Fruit fly (Drosophila melanogaster) whole organism, adult: ENCODE results near the gene Sf3a1.

Source experiments
- CG12768 ChIP-seq: fragments of 200-800 bp; sonication (Bioruptor generic); optimal IDR thresholded peaks from 2 replicates; lab custom pipeline; 2017; ENCODE audit warnings: missing biosample characterization, missing genetic modification characterization, mild to moderate bottlenecking, moderate library complexity, missing genetic modification reagents
- CG1620 ChIP-seq: fragments of 200-800 bp; sonication (Bioruptor generic); optimal IDR thresholded peaks from 2 replicates; lab custom pipeline; 2016; ENCODE audit warnings: missing biosample characterization, missing genetic modification characterization
- CG5204 ChIP-seq: fragments of 200-800 bp; sonication (Bioruptor generic); optimal IDR thresholded peaks from 2 replicates; lab custom pipeline; 2016; ENCODE audit warnings: missing biosample characterization, missing genetic modification characterization
- CG7101 ChIP-seq: fragments of 200-800 bp; sonication (Bioruptor generic); optimal IDR thresholded peaks from 2 replicates; lab custom pipeline; 2018; ENCODE audit warnings: missing biosample characterization, mild to moderate bottlenecking, missing genetic modification characterization, moderate library complexity
- Crg-1 ChIP-seq: fragments of 200-800 bp; sonication (Bioruptor generic); optimal IDR thresholded peaks from 2 replicates; lab custom pipeline; 2016; ENCODE audit warnings: missing biosample characterization, missing genetic modification characterization
- cnc ChIP-seq, 2 experiments: fragments of >200 bp; optimal IDR thresholded peaks; 2 replicates each; lab custom pipeline; 2017
- kay ChIP-seq: fragments of 200-800 bp; sonication (Bioruptor generic); peaks from one replicate; lab custom pipeline; 2016; ENCODE audit warnings: missing biosample characterization, missing genetic modification characterization, borderline replicate concordance
- toe ChIP-seq: fragments of 200-800 bp; sonication (Bioruptor generic); optimal IDR thresholded peaks from 2 replicates; lab custom pipeline; 2016; ENCODE audit warnings: missing biosample characterization, missing genetic modification characterization

DNA sequence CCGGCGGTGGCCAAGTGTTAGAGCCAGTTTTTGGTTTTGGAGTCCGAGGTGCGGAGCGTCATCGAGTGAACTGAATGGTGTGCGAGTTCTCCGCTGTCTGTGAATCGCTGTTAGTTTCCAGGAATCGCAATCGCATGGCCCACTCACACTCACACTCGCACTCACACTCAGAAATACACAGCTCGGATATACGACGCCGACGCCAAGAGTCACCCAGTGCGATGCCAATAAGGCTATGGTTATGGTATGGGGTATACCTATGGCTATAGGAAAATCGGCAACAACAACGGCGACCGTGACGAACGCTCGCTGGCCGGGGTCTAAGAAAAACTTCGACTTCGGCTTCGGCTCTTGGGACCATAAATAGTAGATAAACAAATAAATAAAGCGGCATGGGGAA lies 30.0 kb downstream of the Sf3a1 start, which contains the start of gene Abd-B:
- TF ChIP-seq CG12768 (GFP tag; lab: Kevin White, UChicago) (no peak), toe (GFP tag; lab: Kevin White, UChicago) (no peak), CG5204 (GFP tag; lab: Kevin White, UChicago) (no peak), kay (no peak), CG1620 (no peak), Crg-1 (GFP tag; lab: Kevin White, UChicago) (no peak), cnc (optimal IDR thresholded peaks at IDR 0.05; lab: Kevin White, UChicago) (no peak), CG7101 (tag; lab: Kevin White, UChicago) (no peak)
